Worm (Caenorhabditis elegans) whole organism, L4 larva: ENCODE results near the gene C06E2.2.

Experiments used
- D1046.2 ChIP-seq: fragments of 200-800 bp; sonication (Bioruptor generic); IDR thresholded peaks from 2 replicates; pipeline ENCODE4 v1.3.6; 2022; ENCODE audit warnings: missing genetic modification characterization, missing compliant biosample characterization
- F10B5.3 ChIP-seq: sonication (generic microtip); optimal IDR thresholded peaks from 2 replicates; lab custom pipeline; 2016; ENCODE audit warnings: mild to moderate bottlenecking, missing genetic modification characterization, missing compliant biosample characterization
- F26F4.8 ChIP-seq: fragments of 200-800 bp; sonication (Bioruptor generic); conservative IDR thresholded peaks from 2 replicates; pipeline ENCODE4 v1.3.6; 2022; ENCODE audit warnings: missing genetic modification characterization, missing compliant biosample characterization
- F44E2.7 ChIP-seq: fragments of 200-800 bp; sonication (Bioruptor generic); IDR thresholded peaks from 2 replicates; pipeline ENCODE4 v2.1.2; 2022; ENCODE audit warnings: missing genetic modification characterization, missing compliant biosample characterization
- F49E8.2 ChIP-seq: sonication (generic microtip); optimal IDR thresholded peaks from 2 replicates; lab custom pipeline; 2016; ENCODE audit warnings: missing compliant biosample characterization, mild to moderate bottlenecking, missing genetic modification characterization, borderline replicate concordance
- R02D3.7 ChIP-seq: fragments of 150-350 bp; sonication (generic microtip); optimal IDR thresholded peaks from 3 replicates; lab custom pipeline; 2014; ENCODE audit warnings: missing biosample characterization, missing genetic modification characterization
- Y105C5A.15 ChIP-seq: fragments of 200-800 bp; sonication (Bioruptor generic); IDR thresholded peaks from 2 replicates; pipeline ENCODE4 v1.3.6; 2022; ENCODE audit warnings: missing genetic modification characterization, missing compliant biosample characterization
- ZK546.5 ChIP-seq, 2 experiments: sonication (generic microtip); optimal IDR thresholded peaks; 2 replicates each; lab custom pipeline; 2017; ENCODE audit warnings: missing biosample characterization in 2 of 2, missing genetic modification characterization in 2 of 2
- aly-2 ChIP-seq: sonication (generic microtip); optimal IDR thresholded peaks from 2 replicates; lab custom pipeline; 2018; ENCODE audit warnings: missing biosample characterization, missing genetic modification characterization
- attf-4 ChIP-seq: sonication (generic microtip); optimal IDR thresholded peaks from 3 replicates; lab custom pipeline; 2017; ENCODE audit warnings: missing biosample characterization, missing genetic modification characterization
- ceh-28 ChIP-seq: fragments of 150-350 bp; optimal IDR thresholded peaks from 2 replicates; lab custom pipeline; 2014; ENCODE audit warnings: missing biosample characterization, missing genetic modification reagents, missing genetic modification characterization
- ceh-82 ChIP-seq: sonication (generic microtip); optimal IDR thresholded peaks from 2 replicates; lab custom pipeline; 2017; ENCODE audit warnings: missing biosample characterization, missing genetic modification characterization
- daf-16 ChIP-seq, 3 experiments: sonication (generic microtip); optimal IDR thresholded peaks; 2 replicates each; lab custom pipeline; 2016 to 2017; ENCODE audit warnings: missing genetic modification characterization in 3 of 3, missing genetic modification reagents in 3 of 3, mild to moderate bottlenecking in 2 of 3, missing compliant biosample characterization in 2 of 3, missing biosample characterization in 1 of 3, moderate library complexity in 1 of 3
- daf-8 ChIP-seq: fragments of 200-800 bp; sonication (Bioruptor generic); IDR thresholded peaks from 2 replicates; pipeline ENCODE4 v1.3.6; 2022; ENCODE audit warnings: missing genetic modification characterization, missing compliant biosample characterization
- dmd-8 ChIP-seq: fragments of 200-800 bp; sonication (Bioruptor generic); IDR thresholded peaks from 2 replicates; pipeline ENCODE4 v1.3.6; 2022; ENCODE audit warnings: missing genetic modification characterization, missing compliant biosample characterization
- dpl-1 ChIP-seq: fragments of 150-350 bp; optimal IDR thresholded peaks from 2 replicates; lab custom pipeline; 2014; ENCODE audit warnings: missing biosample characterization, missing genetic modification reagents, missing genetic modification characterization
- duxl-1 ChIP-seq: sonication (generic microtip); optimal IDR thresholded peaks from 2 replicates; lab custom pipeline; 2016; ENCODE audit warnings: mild to moderate bottlenecking, missing genetic modification characterization, moderate library complexity, missing compliant biosample characterization; ENCODE audit not compliant: poor library complexity
- egl-27 ChIP-seq: sonication (generic microtip); optimal IDR thresholded peaks from 3 replicates; lab custom pipeline; 2017; ENCODE audit warnings: missing biosample characterization, missing genetic modification reagents, missing genetic modification characterization
- egl-43 ChIP-seq: fragments of 200-800 bp; sonication (Bioruptor generic); IDR thresholded peaks from 2 replicates; pipeline ENCODE4 v1.3.6; 2022; ENCODE audit warnings: missing genetic modification reagents, missing genetic modification characterization, missing compliant biosample characterization
- fkh-10 ChIP-seq: fragments of 150-350 bp; optimal IDR thresholded peaks from 2 replicates; lab custom pipeline; 2014; ENCODE audit warnings: missing biosample characterization, missing genetic modification reagents, missing genetic modification characterization
- gei-8 ChIP-seq: fragments of 200-800 bp; sonication (Bioruptor generic); optimal IDR thresholded peaks from 2 replicates; lab custom pipeline; 2018; ENCODE audit warnings: mild to moderate bottlenecking, missing genetic modification characterization, missing compliant biosample characterization
- hlh-30 ChIP-seq: sonication (generic microtip); optimal IDR thresholded peaks from 2 replicates; lab custom pipeline; 2017; ENCODE audit warnings: antibody characterized with exemption, mild to moderate bottlenecking, missing genetic modification characterization, missing compliant biosample characterization; ENCODE audit not compliant: insufficient read depth
- lim-7 ChIP-seq: fragments of 200-800 bp; sonication (Bioruptor generic); IDR thresholded peaks from 2 replicates; pipeline ENCODE4 v1.3.6; 2022; ENCODE audit warnings: missing genetic modification characterization, missing compliant biosample characterization
- lin-38 ChIP-seq: fragments of 200-800 bp; sonication (Bioruptor generic); IDR thresholded peaks from 2 replicates; pipeline ENCODE4 v1.3.6; 2022; ENCODE audit warnings: missing genetic modification reagents, missing genetic modification characterization, missing compliant biosample characterization
- lsy-2 ChIP-seq, 2 experiments: fragments of 150-350 bp in 1 of 2; sonication (generic microtip) in 1 of 2; optimal IDR thresholded peaks; 2 replicates each; lab custom pipeline; 2014 to 2017; ENCODE audit warnings: missing biosample characterization in 2 of 2, missing genetic modification characterization in 2 of 2
- madf-9 ChIP-seq: fragments of 200-800 bp; sonication (Bioruptor generic); conservative IDR thresholded peaks from 2 replicates; pipeline ENCODE4 v1.3.6; 2022; ENCODE audit warnings: missing genetic modification reagents, missing genetic modification characterization, missing compliant biosample characterization
- mdl-1 ChIP-seq, 2 experiments: fragments of 150-350 bp in 1 of 2; sonication (generic microtip) in 1 of 2; optimal IDR thresholded peaks; 2 replicates each; lab custom pipeline; 2014 to 2017; ENCODE audit warnings: missing biosample characterization in 2 of 2, missing genetic modification characterization in 2 of 2
- mdt-29 ChIP-seq: fragments of 200-800 bp; sonication (Bioruptor generic); IDR thresholded peaks from 2 replicates; pipeline ENCODE4 v1.3.6; 2022; ENCODE audit warnings: missing genetic modification reagents, missing genetic modification characterization, missing compliant biosample characterization
- mxl-2 ChIP-seq: fragments of 200-800 bp; sonication (Bioruptor generic); conservative IDR thresholded peaks from 2 replicates; pipeline ENCODE4 v1.3.6; 2022; ENCODE audit warnings: missing genetic modification reagents, missing genetic modification characterization, missing compliant biosample characterization
- mxl-3 ChIP-seq: fragments of 200-800 bp; sonication (Bioruptor generic); optimal IDR thresholded peaks from 2 replicates; lab custom pipeline; 2018; ENCODE audit warnings: mild to moderate bottlenecking, missing genetic modification characterization, missing compliant biosample characterization
- nhr-10 ChIP-seq: fragments of 150-350 bp; optimal IDR thresholded peaks from 2 replicates; lab custom pipeline; 2014; ENCODE audit warnings: missing biosample characterization, missing genetic modification characterization
- nhr-102 ChIP-seq: sonication (generic microtip); optimal IDR thresholded peaks from 2 replicates; lab custom pipeline; 2016; ENCODE audit warnings: mild to moderate bottlenecking, missing genetic modification characterization, moderate library complexity, missing compliant biosample characterization
- nhr-11 ChIP-seq: fragments of 150-350 bp; optimal IDR thresholded peaks from 2 replicates; lab custom pipeline; 2014; ENCODE audit warnings: missing biosample characterization, missing genetic modification characterization
- nhr-111 ChIP-seq: fragments of 200-800 bp; sonication (Bioruptor generic); optimal IDR thresholded peaks from 2 replicates; lab custom pipeline; 2018; ENCODE audit warnings: mild to moderate bottlenecking, missing genetic modification characterization, missing compliant biosample characterization
- nhr-42 ChIP-seq: fragments of 200-800 bp; sonication (Bioruptor generic); IDR thresholded peaks from 2 replicates; pipeline ENCODE4 v1.3.6; 2022; ENCODE audit warnings: missing genetic modification characterization, missing compliant biosample characterization
- nhr-6 ChIP-seq: fragments of 150-350 bp; optimal IDR thresholded peaks from 2 replicates; lab custom pipeline; 2014; ENCODE audit warnings: missing biosample characterization, missing genetic modification characterization
- nhr-76 ChIP-seq: fragments of 150-350 bp; optimal IDR thresholded peaks from 2 replicates; lab custom pipeline; 2014; ENCODE audit warnings: missing biosample characterization, missing genetic modification characterization
- nhr-77 ChIP-seq: fragments of 150-350 bp; optimal IDR thresholded peaks from 2 replicates; lab custom pipeline; 2014; ENCODE audit warnings: missing biosample characterization, missing genetic modification characterization
- php-3 ChIP-seq: fragments of 200-800 bp; sonication (Bioruptor generic); IDR thresholded peaks from 2 replicates; pipeline ENCODE4 v1.3.6; 2022; ENCODE audit warnings: missing genetic modification reagents, missing genetic modification characterization, missing compliant biosample characterization
- pqm-1 ChIP-seq: sonication (generic microtip); optimal IDR thresholded peaks from 2 replicates; lab custom pipeline; 2017; ENCODE audit warnings: missing biosample characterization, missing genetic modification characterization
- rbr-2 ChIP-seq: sonication (generic microtip); optimal IDR thresholded peaks from 2 replicates; lab custom pipeline; 2016; ENCODE audit warnings: missing genotype, missing genetic modification characterization, missing compliant biosample characterization
- skn-1 ChIP-seq: fragments of 150-350 bp; optimal IDR thresholded peaks from 2 replicates; lab custom pipeline; 2014; ENCODE audit warnings: missing biosample characterization, missing genetic modification characterization
- snpc-1.2 ChIP-seq: fragments of 200-800 bp; sonication (Bioruptor generic); IDR thresholded peaks from 2 replicates; pipeline ENCODE4 v1.3.6; 2022; ENCODE audit warnings: missing genetic modification reagents, missing genetic modification characterization, missing compliant biosample characterization
- spr-1 ChIP-seq: sonication (generic microtip); optimal IDR thresholded peaks from 2 replicates; lab custom pipeline; 2016; ENCODE audit warnings: mild to moderate bottlenecking, missing genetic modification characterization, missing compliant biosample characterization
- tag-97 ChIP-seq: fragments of 200-800 bp; sonication (Bioruptor generic); IDR thresholded peaks from 2 replicates; pipeline ENCODE4 v1.3.6; 2022; ENCODE audit warnings: missing genetic modification characterization, missing compliant biosample characterization
- unc-62 ChIP-seq, 3 experiments: fragments of 150-350 bp in 1 of 3; sonication (generic microtip); optimal IDR thresholded peaks in 2 of 3; peaks in 1 of 3; 1 replicate in 1 of 3; 2 replicates in 2 of 3; lab custom pipeline; 2014 to 2017; ENCODE audit warnings: missing biosample characterization in 3 of 3, missing genetic modification characterization in 3 of 3, missing genetic modification reagents in 3 of 3, missing genotype in 1 of 3
- zag-1 ChIP-seq: fragments of 150-350 bp; optimal IDR thresholded peaks from 2 replicates; lab custom pipeline; 2014; ENCODE audit warnings: missing biosample characterization, missing genetic modification characterization
- zip-11 ChIP-seq: fragments of 200-800 bp; sonication (Bioruptor generic); IDR thresholded peaks from 2 replicates; pipeline ENCODE4 v1.3.6; 2022; ENCODE audit warnings: missing genetic modification characterization, missing compliant biosample characterization

Gene C06E2.2

ce11 chrX:8835887-8836348 lies 43.5 kb upstream of the C06E2.2 start, which contains the start of gene C28G1.2 (continued):
- TF ChIP-seq ceh-82 (tag; lab: Kevin White, UChicago) (peak; percentile 14), gei-8 (GFP tag; lab: Kevin White, UChicago) (peak; percentile 87), nhr-102 (peak; percentile 88), daf-8 (GFP tag; lab: Robert Waterston, UW) (peak; percentile 71; the same call in 1 of the 2 replicates), tag-97 (GFP tag; lab: Robert Waterston, UW) (no peak), zag-1 (peak; percentile 48), daf-16 (GFP tag; optimal IDR thresholded peaks at IDR 0.05; lab: Kevin White, UChicago) (peak; percentile 85 to 95), daf-16 (tag; optimal IDR thresholded peaks at IDR 0.05; lab: Kevin White, UChicago) (peak; percentile 81), mdt-29 (peak; percentile 88), nhr-76 (tag; lab: Kevin White, UChicago) (no peak), nhr-77 (tag; lab: Kevin White, UChicago) (peak; percentile 87), nhr-11 (tag; lab: Kevin White, UChicago) (peak; percentile 79), lim-7 (GFP tag; lab: Robert Waterston, UW) (peak; percentile 99), ceh-28 (peak; percentile 25), F26F4.8 (GFP tag; lab: Robert Waterston, UW) (peak; percentile 95), mxl-3 (GFP tag; lab: Kevin White, UChicago) (peak; percentile 87), pqm-1 (no peak), D1046.2 (peak; percentile 89), F10B5.3 (peak; percentile 86), hlh-30 (tag; lab: Kevin White, UChicago) (peak; percentile 82), nhr-42 (GFP tag; lab: Robert Waterston, UW) (peak; percentile 88), nhr-10 (tag; lab: Kevin White, UChicago) (peak; percentile 18), unc-62 (GFP tag; optimal IDR thresholded peaks at IDR 0.05 in 1 of 2; lab: Kevin White, UChicago) (peak in 1 of 2 experiments; percentile 98), unc-62 (tag; optimal IDR thresholded peaks at IDR 0.05; lab: Kevin White, UChicago) (no peak), F49E8.2 (tag; lab: Kevin White, UChicago) (peak; percentile 47), skn-1 (tag; lab: Kevin White, UChicago) (no peak), zip-11 (GFP tag; lab: Robert Waterston, UW) (0 out of 2 replicates have a peak, but pooled peaks have one; percentile 78), nhr-6 (tag; lab: Kevin White, UChicago) (peak; percentile 80), aly-2 (tag; lab: Kevin White, UChicago) (no peak), snpc-1.2 (GFP tag; lab: Robert Waterston, UW) (no peak; the same call in none of the 2 replicates), fkh-10 (GFP tag; lab: Kevin White, UChicago) (peak; percentile 89), F44E2.7 (GFP tag; lab: Robert Waterston, UW) (peak; percentile 98), egl-27 (tag; lab: Kevin White, UChicago) (peak; percentile 10), mdl-1 (tag; optimal IDR thresholded peaks at IDR 0.05; lab: Kevin White, UChicago) (peak; percentile 77 to 84)
- TF ChIP-seq, all 104 proteins: peak for 85

- TF ChIP-seq mdt-29 (0 out of 2 replicates have a peak, but pooled peaks have one; percentile 52), egl-43 (peak; percentile 86), nhr-111 (GFP tag; lab: Kevin White, UChicago) (no peak), dmd-8 (0 out of 2 replicates have a peak, but pooled peaks have one; percentile 57), Y105C5A.15 (GFP tag; lab: Robert Waterston, UW) (0 out of 2 replicates have a peak, but pooled peaks have one; percentile 68), lin-38 (peak; percentile 66; the same call in 1 of the 2 replicates), php-3 (GFP tag; lab: Robert Waterston, UW) (0 out of 2 replicates have a peak, but pooled peaks have one; percentile 27), nhr-102 (peak; percentile 8), nhr-77 (tag; lab: Kevin White, UChicago) (no peak), R02D3.7 (no peak), spr-1 (tag; lab: Kevin White, UChicago) (no peak), madf-9 (GFP tag; lab: Robert Waterston, UW) (peak; percentile 50; the same call in 1 of the 2 replicates), zag-1 (no peak), lsy-2 (tag; optimal IDR thresholded peaks at IDR 0.05; lab: Kevin White, UChicago) (no peak), ZK546.5 (tag; optimal IDR thresholded peaks at IDR 0.05; lab: Kevin White, UChicago) (no peak), aly-2 (tag; lab: Kevin White, UChicago) (no peak), mxl-2 (no peak), rbr-2 (tag; lab: Kevin White, UChicago) (no peak), dpl-1 (GFP tag; lab: Kevin White, UChicago) (peak; percentile 10), mxl-3 (GFP tag; lab: Kevin White, UChicago) (peak; percentile 3), gei-8 (GFP tag; lab: Kevin White, UChicago) (no peak), duxl-1 (tag; lab: Kevin White, UChicago) (peak; percentile 41), ceh-82 (tag; lab: Kevin White, UChicago) (no peak), nhr-11 (tag; lab: Kevin White, UChicago) (no peak), attf-4 (tag; lab: Kevin White, UChicago) (no peak)
Measured at ce11 chrX:8838176-8838575, 41.3 kb upstream of the C06E2.2 start.
